Fruit fly (Drosophila melanogaster) whole organism, embryonic: ENCODE data around the gene Dbx.

Experiments
- Atf3 ChIP-seq: fragments of 200-800 bp; sonication (Bioruptor generic); optimal IDR thresholded peaks from 3 replicates; lab custom pipeline; 2016; ENCODE audit warnings: missing biosample characterization, missing genetic modification characterization
- Atf6 ChIP-seq: fragments of 200-800 bp; sonication (Bioruptor generic); IDR thresholded peaks from 2 replicates; pipeline ENCODE4 v1.3.6; 2022; ENCODE audit warnings: missing biosample characterization, missing genetic modification characterization
- Bgb ChIP-seq: fragments of 200-800 bp; sonication (Bioruptor generic); IDR thresholded peaks from 2 replicates; pipeline ENCODE4 v1.3.6; 2022; ENCODE audit warnings: missing biosample characterization, missing genetic modification characterization; ENCODE audit not compliant: partially characterized antibody
- CG10209 ChIP-seq: fragments of 200-800 bp; sonication (Bioruptor generic); optimal IDR thresholded peaks from 3 replicates; lab custom pipeline; 2017; ENCODE audit warnings: missing biosample characterization, mild to moderate bottlenecking, missing genetic modification characterization, missing genetic modification reagents
- CG11456 ChIP-seq: fragments of 200-800 bp; sonication (Bioruptor generic); IDR thresholded peaks from 3 replicates; pipeline ENCODE4 v1.3.6; 2022; ENCODE audit warnings: missing biosample characterization, missing genetic modification characterization
- CG11723 ChIP-seq: fragments of 200-800 bp; sonication (Bioruptor generic); optimal IDR thresholded peaks from 2 replicates; lab custom pipeline; 2017; ENCODE audit warnings: missing biosample characterization, mild to moderate bottlenecking, missing genetic modification characterization
- CG12236 ChIP-seq: fragments of 200-800 bp; sonication (Bioruptor generic); optimal IDR thresholded peaks from 2 replicates; lab custom pipeline; 2016; ENCODE audit warnings: missing biosample characterization, missing genetic modification characterization
- CG16779 ChIP-seq: fragments of 200-800 bp; sonication (Bioruptor generic); IDR thresholded peaks from 2 replicates; pipeline ENCODE4 v1.3.6; 2022; ENCODE audit warnings: missing biosample characterization, missing genetic modification characterization
- CG17328 ChIP-seq: fragments of 200-800 bp; sonication (Bioruptor generic); IDR thresholded peaks from 2 replicates; pipeline ENCODE4 v1.3.6; 2022; ENCODE audit warnings: missing biosample characterization, missing genetic modification characterization
- CG17802 ChIP-seq: fragments of 200-800 bp; sonication (Bioruptor generic); optimal IDR thresholded peaks from 2 replicates; lab custom pipeline; 2018; ENCODE audit warnings: missing biosample characterization, mild to moderate bottlenecking, missing genetic modification characterization, moderate library complexity
- CG18262 ChIP-seq: fragments of 200-800 bp; optimal IDR thresholded peaks from 3 replicates; lab custom pipeline; 2019; ENCODE audit warnings: missing biosample characterization, mild to moderate bottlenecking, missing genetic modification characterization, moderate library complexity
- CG1832 ChIP-seq: fragments of 200-800 bp; sonication (Bioruptor generic); optimal IDR thresholded peaks from 2 replicates; lab custom pipeline; 2017; ENCODE audit warnings: missing biosample characterization, mild to moderate bottlenecking, missing genetic modification characterization, inconsistent platforms
- CG2116 ChIP-seq: fragments of 200-800 bp; sonication (Bioruptor generic); optimal IDR thresholded peaks from 3 replicates; lab custom pipeline; 2018; ENCODE audit warnings: missing biosample characterization, mild to moderate bottlenecking, missing genetic modification characterization
- CG2202 ChIP-seq: fragments of 200-800 bp; sonication (Bioruptor generic); optimal IDR thresholded peaks from 2 replicates; lab custom pipeline; 2018; ENCODE audit warnings: missing biosample characterization, mild to moderate bottlenecking, missing genetic modification characterization
- CG30403 ChIP-seq: fragments of 200-800 bp; sonication (Bioruptor generic); optimal IDR thresholded peaks from 3 replicates; lab custom pipeline; 2016; ENCODE audit warnings: missing biosample characterization, missing genetic modification characterization
- CG30431 ChIP-seq: fragments of 200-800 bp; sonication (Bioruptor generic); optimal IDR thresholded peaks from 2 replicates; lab custom pipeline; 2017; ENCODE audit warnings: missing biosample characterization, missing genetic modification characterization
- CG6654 ChIP-seq: fragments of 200-800 bp; sonication (Bioruptor generic); optimal IDR thresholded peaks from 2 replicates; lab custom pipeline; 2017; ENCODE audit warnings: missing biosample characterization, mild to moderate bottlenecking, missing genetic modification characterization
- CG7556 ChIP-seq: fragments of 200-800 bp; sonication (Bioruptor generic); optimal IDR thresholded peaks from 2 replicates; lab custom pipeline; 2017; ENCODE audit warnings: missing biosample characterization, mild to moderate bottlenecking, missing genetic modification characterization
- CG7963 ChIP-seq: fragments of 200-800 bp; sonication (Bioruptor generic); IDR thresholded peaks from 3 replicates; pipeline ENCODE4 v1.3.6; 2022; ENCODE audit warnings: missing biosample characterization, missing genetic modification characterization; ENCODE audit not compliant: partially characterized antibody
- CG8290 ChIP-seq, 3 experiments: fragments of 200-800 bp; sonication (Bioruptor generic); optimal IDR thresholded peaks; 2 replicates each; lab custom pipeline; 2016 to 2019; ENCODE audit warnings: missing biosample characterization in 3 of 3, missing genetic modification characterization in 3 of 3, mild to moderate bottlenecking in 2 of 3, moderate library complexity in 1 of 3
- Dbx ChIP-seq: fragments of 200-800 bp; sonication (Bioruptor generic); IDR thresholded peaks from 3 replicates; pipeline ENCODE4 v1.3.6; 2022; ENCODE audit warnings: missing biosample characterization, missing genetic modification characterization
- Eip74EF ChIP-seq, 2 experiments: fragments of 200-800 bp in 1 of 2; fragments of >200 bp in 1 of 2; sonication (Bioruptor generic) in 1 of 2; optimal IDR thresholded peaks; 2 replicates each; lab custom pipeline; 2017 to 2019; ENCODE audit warnings: missing biosample characterization in 2 of 2, missing genetic modification characterization in 2 of 2, mild to moderate bottlenecking in 1 of 2, moderate library complexity in 1 of 2
- Elba2 ChIP-seq: fragments of 200-800 bp; sonication (Bioruptor generic); optimal IDR thresholded peaks from 3 replicates; lab custom pipeline; 2016; ENCODE audit warnings: missing biosample characterization, missing genetic modification characterization
- Fer1 ChIP-seq: fragments of 200-800 bp; sonication (Bioruptor generic); optimal IDR thresholded peaks from 2 replicates; lab custom pipeline; 2017; ENCODE audit warnings: missing biosample characterization, mild to moderate bottlenecking, missing genetic modification characterization
- HLHmδ ChIP-seq: fragments of 200-800 bp; sonication (Bioruptor generic); optimal IDR thresholded peaks from 2 replicates; lab custom pipeline; 2018; ENCODE audit warnings: missing biosample characterization, mild to moderate bottlenecking, missing genetic modification characterization, moderate library complexity
- HmgZ ChIP-seq: fragments of 200-800 bp; sonication (Bioruptor generic); optimal IDR thresholded peaks from 2 replicates; lab custom pipeline; 2018; ENCODE audit warnings: missing biosample characterization, mild to moderate bottlenecking, missing genetic modification characterization
- Hr51 ChIP-seq, 2 experiments: fragments of 200-800 bp; sonication (Bioruptor generic); optimal IDR thresholded peaks; 2 replicates in 1 of 2; 3 replicates in 1 of 2; lab custom pipeline; 2016 to 2018; ENCODE audit warnings: missing biosample characterization in 2 of 2, missing genetic modification characterization in 2 of 2, mild to moderate bottlenecking in 1 of 2, moderate library complexity in 1 of 2
- Lim3 ChIP-seq: fragments of 200-800 bp; sonication (Bioruptor generic); IDR thresholded peaks from 2 replicates; pipeline ENCODE4 v1.3.6; 2022; ENCODE audit warnings: missing biosample characterization, missing genetic modification characterization
- NfI ChIP-seq: fragments of 200-800 bp; sonication (Bioruptor generic); optimal IDR thresholded peaks from 3 replicates; lab custom pipeline; 2018; ENCODE audit warnings: missing biosample characterization, mild to moderate bottlenecking, missing genetic modification characterization, moderate library complexity
- Oli ChIP-seq: fragments of 200-800 bp; sonication (Bioruptor generic); optimal IDR thresholded peaks from 2 replicates; lab custom pipeline; 2018; ENCODE audit warnings: missing biosample characterization, mild to moderate bottlenecking, missing genetic modification characterization, moderate library complexity
- Rx ChIP-seq: fragments of 200-800 bp; sonication (Bioruptor generic); IDR thresholded peaks from 2 replicates; pipeline ENCODE4 v1.3.6; 2022; ENCODE audit warnings: missing biosample characterization, missing genetic modification characterization
- Scr ChIP-seq: fragments of 200-800 bp; sonication (Bioruptor generic); IDR thresholded peaks from 2 replicates; pipeline ENCODE4 v1.3.6; 2022; ENCODE audit warnings: missing biosample characterization, missing genetic modification characterization; ENCODE audit not compliant: partially characterized antibody
- Sry-δ ChIP-seq: fragments of 200-800 bp; sonication (Bioruptor generic); optimal IDR thresholded peaks from 2 replicates; lab custom pipeline; 2016; ENCODE audit warnings: missing biosample characterization, missing genetic modification characterization
- Usf ChIP-seq: fragments of 200-800 bp; sonication (Bioruptor generic); optimal IDR thresholded peaks from 2 replicates; lab custom pipeline; 2017; ENCODE audit warnings: missing genotype, missing biosample characterization, missing genetic modification characterization
- Xbp1 ChIP-seq: fragments of 200-800 bp; sonication (Bioruptor generic); optimal IDR thresholded peaks from 3 replicates; lab custom pipeline; 2016; ENCODE audit warnings: missing biosample characterization, mild to moderate bottlenecking, missing genetic modification characterization
- ab ChIP-seq: fragments of 200-800 bp; sonication (Bioruptor generic); optimal IDR thresholded peaks from 2 replicates; lab custom pipeline; 2016; ENCODE audit warnings: missing biosample characterization, missing genetic modification characterization
- az2 ChIP-seq: fragments of 200-800 bp; sonication (Bioruptor generic); optimal IDR thresholded peaks from 3 replicates; lab custom pipeline; 2016; ENCODE audit warnings: missing biosample characterization, missing genetic modification characterization
- bbx ChIP-seq: fragments of 200-800 bp; sonication (Bioruptor generic); IDR thresholded peaks from 2 replicates; pipeline ENCODE4 v1.3.6; 2022; ENCODE audit warnings: missing biosample characterization, missing genetic modification characterization; ENCODE audit not compliant: partially characterized antibody
- dan ChIP-seq: fragments of 200-800 bp; sonication (Bioruptor generic); IDR thresholded peaks from 2 replicates; pipeline ENCODE4 v1.3.6; 2022; ENCODE audit warnings: missing biosample characterization, missing genetic modification characterization
- disco-r ChIP-seq: fragments of 200-800 bp; sonication (Bioruptor generic); optimal IDR thresholded peaks from 2 replicates; lab custom pipeline; 2016; ENCODE audit warnings: missing biosample characterization, missing genetic modification characterization
- gce ChIP-seq: fragments of 200-800 bp; sonication (Bioruptor generic); IDR thresholded peaks from 3 replicates; pipeline ENCODE4 v1.3.6; 2022; ENCODE audit warnings: missing biosample characterization, missing genetic modification characterization
- gcm2 ChIP-seq: fragments of 200-800 bp; sonication (Bioruptor generic); optimal IDR thresholded peaks from 2 replicates; lab custom pipeline; 2016; ENCODE audit warnings: missing biosample characterization, missing genetic modification characterization
- ham ChIP-seq: fragments of 200-800 bp; sonication (Bioruptor generic); IDR thresholded peaks from 2 replicates; pipeline ENCODE4 v1.3.6; 2022; ENCODE audit warnings: missing biosample characterization, missing genetic modification characterization
- odd ChIP-seq: fragments of 200-800 bp; sonication (Bioruptor generic); optimal IDR thresholded peaks from 2 replicates; lab custom pipeline; 2017; ENCODE audit warnings: missing biosample characterization, mild to moderate bottlenecking, missing genetic modification characterization
- prd ChIP-seq, 3 experiments: fragments of >200 bp in 2 of 3; fragments of 200-800 bp in 1 of 3; sonication (Bioruptor generic) in 1 of 3; optimal IDR thresholded peaks in 2 of 3; IDR thresholded peaks in 1 of 3; 2 replicates in 2 of 3; 3 replicates in 1 of 3; pipeline versions ENCODE4 v1.3.6 to Lab custom; 2017 to 2022; ENCODE audit warnings: missing biosample characterization in 1 of 3, missing genetic modification characterization in 1 of 3
- ro ChIP-seq: fragments of 200-800 bp; sonication (Bioruptor generic); IDR thresholded peaks from 2 replicates; pipeline ENCODE4 v1.3.6; 2022; ENCODE audit warnings: missing biosample characterization, missing genetic modification characterization
- seq ChIP-seq: fragments of 200-800 bp; sonication (Bioruptor generic); IDR thresholded peaks from 2 replicates; pipeline ENCODE4 v1.3.6; 2022; ENCODE audit warnings: missing biosample characterization, missing genetic modification characterization
- slp2 ChIP-seq: fragments of 200-800 bp; sonication (Bioruptor generic); optimal IDR thresholded peaks from 2 replicates; lab custom pipeline; 2016; ENCODE audit warnings: missing biosample characterization, missing genetic modification characterization
- stc ChIP-seq: fragments of 200-800 bp; sonication (Bioruptor generic); IDR thresholded peaks from 2 replicates; pipeline ENCODE4 v1.3.6; 2022; ENCODE audit warnings: missing biosample characterization, missing genetic modification characterization
- stwl ChIP-seq: fragments of 200-800 bp; sonication (Bioruptor generic); optimal IDR thresholded peaks from 3 replicates; lab custom pipeline; 2018; ENCODE audit warnings: missing biosample characterization, mild to moderate bottlenecking, missing genetic modification characterization, moderate library complexity
- z ChIP-seq: fragments of 200-800 bp; sonication (Bioruptor generic); IDR thresholded peaks from 3 replicates; pipeline ENCODE4 v1.3.6; 2022; ENCODE audit warnings: missing biosample characterization, missing genetic modification characterization

Gene Dbx

DNA sequence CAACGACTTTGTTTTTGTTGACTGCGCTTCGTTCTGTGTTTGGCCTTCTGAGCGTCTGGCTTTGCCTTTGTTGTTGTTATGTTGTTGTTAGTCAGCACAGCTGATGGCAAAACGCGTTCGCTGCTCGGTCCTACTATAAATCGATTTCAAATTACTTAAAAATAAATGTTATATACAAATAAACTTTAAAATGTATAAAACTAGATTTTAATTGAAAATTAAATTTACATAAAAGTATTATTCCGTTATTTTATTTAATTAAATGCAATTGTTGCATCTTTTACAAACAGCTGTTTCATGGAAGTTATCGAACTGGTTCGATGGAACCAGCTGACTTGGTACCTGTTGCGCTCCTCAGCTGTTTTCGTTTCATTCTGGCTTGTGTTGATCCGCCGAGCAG, 43.0 kb downstream of the Dbx start, which contains the start of gene mv (continued):
- TF ChIP-seq HLHmδ (no peak), stc (GFP tag; lab: Robert Waterston, UW) (no peak), odd (GFP tag; lab: Kevin White, UChicago) (no peak), Oli (tag; lab: Kevin White, UChicago) (no peak), Fer1 (GFP tag; lab: Kevin White, UChicago) (no peak), bbx (GFP tag; lab: Robert Waterston, UW) (no peak), az2 (GFP tag; lab: Kevin White, UChicago) (no peak), CG11723 (GFP tag; lab: Kevin White, UChicago) (no peak), Lim3 (GFP tag; lab: Robert Waterston, UW) (no peak), CG2116 (GFP tag; lab: Kevin White, UChicago) (peak; percentile 62), CG12236 (GFP tag; lab: Kevin White, UChicago) (no peak), dan (GFP tag; lab: Robert Waterston, UW) (no peak), seq (no peak), Atf6 (GFP tag; lab: Robert Waterston, UW) (no peak), CG6654 (GFP tag; lab: Kevin White, UChicago) (no peak), CG17328 (no peak), ham (GFP tag; lab: Robert Waterston, UW) (no peak), HmgZ (tag; lab: Kevin White, UChicago) (peak; percentile 18), gce (GFP tag; lab: Robert Waterston, UW) (no peak), ro (GFP tag; lab: Robert Waterston, UW) (no peak), NfI (no peak), ab (GFP tag; lab: Kevin White, UChicago) (no peak), Atf3 (GFP tag; lab: Kevin White, UChicago) (no peak), Hr51 (GFP tag; optimal IDR thresholded peaks at IDR 0.05; lab: Kevin White, UChicago) (no peak), CG7963 (no peak), CG30403 (GFP tag; lab: Kevin White, UChicago) (no peak), Rx (GFP tag; lab: Robert Waterston, UW) (no peak), CG7556 (no peak), CG17802 (no peak), CG11456 (GFP tag; lab: Robert Waterston, UW) (no peak), disco-r (GFP tag; lab: Kevin White, UChicago) (no peak), Xbp1 (no peak), CG1832 (GFP tag; lab: Kevin White, UChicago) (no peak), CG10209 (GFP tag; lab: Kevin White, UChicago) (no peak), z (GFP tag; lab: Robert Waterston, UW) (no peak), CG2202 (no peak), CG30431 (GFP tag; lab: Kevin White, UChicago) (no peak), CG16779 (GFP tag; lab: Robert Waterston, UW) (no peak), slp2 (no peak), Eip74EF (GFP tag; optimal IDR thresholded peaks at IDR 0.05; lab: Kevin White, UChicago) (no peak), Elba2 (GFP tag; lab: Kevin White, UChicago) (no peak), Usf (GFP tag; lab: Kevin White, UChicago) (no peak), Bgb (peak; percentile 32), Dbx (GFP tag; lab: Robert Waterston, UW) (no peak), prd (optimal IDR thresholded peaks at IDR 0.05; lab: Kevin White, UChicago) (no peak), prd (GFP tag; IDR thresholded peaks at IDR 0.05; lab: Robert Waterston, UW) (no peak), CG18262 (peak; percentile 13), Sry-δ (no peak), Scr (GFP tag; lab: Robert Waterston, UW) (peak; percentile 40), stwl (peak; percentile 23), gcm2 (no peak), CG8290 (GFP tag; optimal IDR thresholded peaks at IDR 0.05; lab: Kevin White, UChicago) (no peak), CG8290 (tag; optimal IDR thresholded peaks at IDR 0.05; lab: Kevin White, UChicago) (no peak)
